Worm (Caenorhabditis elegans) whole organism, L4/young adult: ENCODE data around the gene F02D10.3.

Experiments used
- dao-5 ChIP-seq: sonication (generic microtip); optimal IDR thresholded peaks from 2 replicates; lab custom pipeline; 2016; ENCODE audit warnings: missing genotype, missing genetic modification characterization, moderate library complexity, missing compliant biosample characterization
- him-1 ChIP-seq: sonication (generic microtip); optimal IDR thresholded peaks from 2 replicates; lab custom pipeline; 2016; ENCODE audit warnings: missing genotype, missing genetic modification reagents, missing genetic modification characterization, missing compliant biosample characterization

- TF ChIP-seq him-1 (no peak), dao-5 (tag; lab: Kevin White, UChicago) (no peak)
Measured at ce11 chrX:13446418-13446817, 16.0 kb downstream of the F02D10.3 start, which contains the start of gene set-8.
